Worm (Caenorhabditis elegans) whole organism, midembryonic: ENCODE data around the gene C47E8.9.

Experiments used
- T22C8.4 ChIP-seq: fragments of 200-800 bp; sonication (Bioruptor generic); IDR thresholded peaks from 2 replicates; pipeline ENCODE4 v1.3.6; 2022; ENCODE audit warnings: missing genetic modification characterization, missing compliant biosample characterization
- cog-1 ChIP-seq: sonication (generic microtip); optimal IDR thresholded peaks from 2 replicates; lab custom pipeline; 2016; ENCODE audit warnings: missing genetic modification characterization, missing compliant biosample characterization
- klf-2 ChIP-seq: fragments of 200-800 bp; sonication (Bioruptor generic); conservative IDR thresholded peaks from 2 replicates; pipeline ENCODE4 v1.3.6; 2022; ENCODE audit warnings: missing genetic modification reagents, missing genetic modification characterization, missing compliant biosample characterization
- ref-1 ChIP-seq: fragments of 200-800 bp; sonication (Bioruptor generic); conservative IDR thresholded peaks from 2 replicates; pipeline ENCODE4 v1.3.6; 2022; ENCODE audit warnings: missing genetic modification reagents, missing genetic modification characterization, missing compliant biosample characterization
- tab-1 ChIP-seq: fragments of 200-800 bp; sonication (Bioruptor generic); IDR thresholded peaks from 2 replicates; pipeline ENCODE4 v1.3.6; 2022; ENCODE audit warnings: missing genetic modification characterization, missing compliant biosample characterization
- ztf-23 ChIP-seq: fragments of 200-800 bp; sonication (Bioruptor generic); IDR thresholded peaks from 2 replicates; pipeline ENCODE4 v1.3.6; 2022; ENCODE audit warnings: missing genetic modification reagents, missing genetic modification characterization, missing compliant biosample characterization

DNA sequence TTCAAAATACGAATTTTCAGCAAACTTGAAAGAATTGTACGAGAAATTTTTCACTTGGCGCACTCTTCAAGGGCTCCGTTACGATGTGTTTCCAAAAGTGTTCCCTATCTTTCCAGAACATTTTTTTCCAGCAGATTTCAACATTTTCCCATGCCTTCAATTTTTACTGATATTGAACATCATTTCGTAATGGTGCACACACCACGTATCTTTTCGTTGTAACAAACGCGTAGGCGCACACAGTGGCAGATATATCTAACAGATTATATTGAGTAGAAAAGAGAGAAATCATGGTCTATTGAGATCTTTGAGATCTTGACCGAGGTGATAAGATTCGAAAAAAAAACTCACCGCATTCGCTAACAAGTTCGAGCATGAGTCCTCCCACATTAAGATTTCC lies 32.6 kb downstream of the C47E8.9 start:
- TF ChIP-seq cog-1 (tag; lab: Kevin White, UChicago) (no peak), ztf-23 (no peak), klf-2 (GFP tag; lab: Robert Waterston, UW) (no peak), tab-1 (GFP tag; lab: Robert Waterston, UW) (no peak), T22C8.4 (no peak), ref-1 (GFP tag; lab: Robert Waterston, UW) (no peak)
